Fruit fly (Drosophila melanogaster) whole organism: Measurements from ENCODE around the gene beat-VII.

Experiments
- pan ChIP-seq: fragments of >200 bp; optimal IDR thresholded peaks from 2 replicates; lab custom pipeline; 2017
- psq ChIP-seq: fragments of >200 bp; optimal IDR thresholded peaks from 2 replicates; lab custom pipeline; 2017
- usp ChIP-seq: fragments of >200 bp; optimal IDR thresholded peaks from 2 replicates; lab custom pipeline; 2017; ENCODE audit warnings: missing biosample characterization, missing genetic modification characterization, mixed read lengths

DNA sequence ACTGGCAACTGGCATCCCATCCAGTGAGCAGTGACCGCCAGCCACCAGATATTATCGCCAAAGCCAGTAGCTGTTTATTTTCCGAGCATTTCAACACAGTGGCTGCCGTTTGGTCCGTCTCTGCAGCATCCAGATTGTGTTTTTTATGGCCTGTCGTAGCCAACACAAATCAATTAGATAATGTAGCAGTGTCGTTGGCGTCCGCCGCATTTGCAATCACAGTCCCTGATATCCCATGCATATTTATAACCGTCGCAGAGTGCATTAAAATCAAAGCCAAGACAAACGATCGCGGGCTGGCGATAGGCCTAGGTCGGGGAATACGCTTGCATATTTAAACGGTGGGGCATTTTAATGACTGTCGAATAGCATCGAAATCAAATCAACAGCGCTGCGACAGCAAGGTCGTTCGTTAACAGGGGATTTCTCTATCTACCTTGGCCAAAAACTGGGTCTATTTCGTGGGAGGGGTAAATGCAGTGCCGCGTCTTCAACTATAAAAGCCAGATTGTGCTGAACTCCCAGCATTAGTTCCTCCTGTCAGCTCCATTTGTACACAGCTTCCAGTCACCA is 42.2 kb downstream of the beat-VII start, which contains the start of gene TwdlD:
- TF ChIP-seq pan (lab: Kevin White, UChicago) (no peak), usp (GFP tag; lab: Kevin White, UChicago) (no peak), psq (lab: Kevin White, UChicago) (no peak)
